Fruit fly (Drosophila melanogaster) whole organism, embryonic: Measurements from ENCODE around the gene CG15740.

ENCODE experiments used
- Atf6 ChIP-seq: fragments of 200-800 bp; sonication (Bioruptor generic); IDR thresholded peaks from 2 replicates; pipeline ENCODE4 v1.3.6; 2022; ENCODE audit warnings: missing biosample characterization, missing genetic modification characterization
- CG10274 ChIP-seq: fragments of 200-800 bp; sonication (Bioruptor generic); optimal IDR thresholded peaks from 3 replicates; lab custom pipeline; 2017; ENCODE audit warnings: missing biosample characterization, mild to moderate bottlenecking, missing genetic modification characterization
- CG11695 ChIP-seq: fragments of 200-800 bp; sonication (Bioruptor generic); IDR thresholded peaks from 3 replicates; pipeline ENCODE4 v1.3.6; 2022; ENCODE audit warnings: missing biosample characterization, missing genetic modification characterization
- CG11723 ChIP-seq: fragments of 200-800 bp; sonication (Bioruptor generic); optimal IDR thresholded peaks from 2 replicates; lab custom pipeline; 2017; ENCODE audit warnings: missing biosample characterization, mild to moderate bottlenecking, missing genetic modification characterization
- CG12104 ChIP-seq: fragments of 200-800 bp; sonication (Bioruptor generic); optimal IDR thresholded peaks from 3 replicates; lab custom pipeline; 2016; ENCODE audit warnings: missing biosample characterization, missing genetic modification characterization
- CG15073 ChIP-seq: fragments of 200-800 bp; sonication (Bioruptor generic); optimal IDR thresholded peaks from 2 replicates; lab custom pipeline; 2016; ENCODE audit warnings: missing biosample characterization, missing genetic modification characterization
- CG15514 ChIP-seq: fragments of 200-800 bp; sonication (Bioruptor generic); optimal IDR thresholded peaks from 3 replicates; lab custom pipeline; 2017; ENCODE audit warnings: missing biosample characterization, missing genetic modification characterization, mild to moderate bottlenecking, moderate library complexity, missing genetic modification reagents
- CG15696 ChIP-seq: fragments of 200-800 bp; sonication (Bioruptor generic); optimal IDR thresholded peaks from 2 replicates; lab custom pipeline; 2019; ENCODE audit warnings: missing biosample characterization, mild to moderate bottlenecking, missing genetic modification characterization, moderate library complexity
- CG2116 ChIP-seq: fragments of 200-800 bp; sonication (Bioruptor generic); optimal IDR thresholded peaks from 3 replicates; lab custom pipeline; 2018; ENCODE audit warnings: missing biosample characterization, mild to moderate bottlenecking, missing genetic modification characterization
- CG30020 ChIP-seq: fragments of 200-800 bp; optimal IDR thresholded peaks from 2 replicates; lab custom pipeline; 2019; ENCODE audit warnings: missing biosample characterization, mild to moderate bottlenecking, missing genetic modification characterization, moderate library complexity
- CG33557 ChIP-seq: fragments of 200-800 bp; sonication (Bioruptor generic); optimal IDR thresholded peaks from 2 replicates; lab custom pipeline; 2019; ENCODE audit warnings: missing biosample characterization, mild to moderate bottlenecking, missing genetic modification characterization, moderate library complexity
- CG3847 ChIP-seq: fragments of 200-800 bp; sonication (Bioruptor generic); IDR thresholded peaks from 2 replicates; pipeline ENCODE4 v1.3.6; 2022; ENCODE audit warnings: missing biosample characterization, missing genetic modification characterization
- CG4328 ChIP-seq: fragments of 200-800 bp; sonication (Bioruptor generic); optimal IDR thresholded peaks from 3 replicates; lab custom pipeline; 2017; ENCODE audit warnings: missing biosample characterization, missing genetic modification reagents, missing genetic modification characterization
- CG4617 ChIP-seq: fragments of 200-800 bp; sonication (Bioruptor generic); optimal IDR thresholded peaks from 3 replicates; lab custom pipeline; 2016; ENCODE audit warnings: missing biosample characterization, missing genetic modification characterization, borderline replicate concordance
- CG9797 ChIP-seq: fragments of 200-800 bp; sonication (Bioruptor generic); optimal IDR thresholded peaks from 3 replicates; lab custom pipeline; 2018; ENCODE audit warnings: missing biosample characterization, mild to moderate bottlenecking, missing genetic modification characterization
- CG9932 ChIP-seq: fragments of 200-800 bp; sonication (Bioruptor generic); IDR thresholded peaks from 2 replicates; pipeline ENCODE4 v1.3.6; 2022; ENCODE audit warnings: missing biosample characterization, missing genetic modification characterization
- CTCF ChIP-seq: fragments of 200-800 bp; sonication (Bioruptor generic); optimal IDR thresholded peaks from 2 replicates; lab custom pipeline; 2017; ENCODE audit warnings: missing biosample characterization, mild to moderate bottlenecking, missing genetic modification characterization, moderate library complexity
- CoRest ChIP-seq: fragments of 200-800 bp; sonication (Bioruptor generic); optimal IDR thresholded peaks from 3 replicates; lab custom pipeline; 2018; ENCODE audit warnings: missing biosample characterization, mild to moderate bottlenecking, missing genetic modification characterization, moderate library complexity
- Dad ChIP-seq: fragments of 200-800 bp; sonication (Bioruptor generic); optimal IDR thresholded peaks from 3 replicates; lab custom pipeline; 2016; ENCODE audit warnings: missing biosample characterization, missing genetic modification characterization
- Dll ChIP-seq: fragments of 200-800 bp; sonication (Bioruptor generic); IDR thresholded peaks from 4 replicates; pipeline ENCODE4 v1.3.6; 2022; ENCODE audit warnings: missing biosample characterization, missing genetic modification characterization; ENCODE audit not compliant: partially characterized antibody
- Dp ChIP-seq: fragments of 200-800 bp; sonication (Bioruptor generic); optimal IDR thresholded peaks from 2 replicates; lab custom pipeline; 2018; ENCODE audit warnings: missing biosample characterization, mild to moderate bottlenecking, missing genetic modification characterization, moderate library complexity
- E2f2 ChIP-seq: fragments of 200-800 bp; sonication (Bioruptor generic); IDR thresholded peaks from 2 replicates; pipeline ENCODE4 v1.3.6; 2022; ENCODE audit warnings: missing biosample characterization, missing genetic modification characterization
- Ets97D ChIP-seq: fragments of 200-800 bp; sonication (Bioruptor generic); optimal IDR thresholded peaks from 3 replicates; lab custom pipeline; 2016; ENCODE audit warnings: missing biosample characterization, missing genetic modification characterization
- Fer3 ChIP-seq: fragments of 200-800 bp; sonication (Bioruptor generic); optimal IDR thresholded peaks from 2 replicates; lab custom pipeline; 2018; ENCODE audit warnings: missing biosample characterization, mild to moderate bottlenecking, missing genetic modification characterization, moderate library complexity
- Lhr ChIP-seq: fragments of 200-800 bp; sonication (Bioruptor generic); optimal IDR thresholded peaks from 3 replicates; lab custom pipeline; 2017; ENCODE audit warnings: mild to moderate bottlenecking, missing biosample characterization, missing genetic modification reagents, missing genetic modification characterization
- Lim3 ChIP-seq: fragments of 200-800 bp; sonication (Bioruptor generic); IDR thresholded peaks from 2 replicates; pipeline ENCODE4 v1.3.6; 2022; ENCODE audit warnings: missing biosample characterization, missing genetic modification characterization
- Med ChIP-seq: fragments of 200-800 bp; sonication (Bioruptor generic); peaks from one replicate; lab custom pipeline; 2016; ENCODE audit warnings: missing biosample characterization, missing genetic modification characterization, mild to moderate bottlenecking, inconsistent platforms, moderate library complexity
- Sin3A ChIP-seq: fragments of >200 bp; optimal IDR thresholded peaks from 2 replicates; lab custom pipeline; 2018
- Sry-β ChIP-seq: fragments of 200-800 bp; sonication (Bioruptor generic); optimal IDR thresholded peaks from 2 replicates; lab custom pipeline; 2018; ENCODE audit warnings: missing biosample characterization, mild to moderate bottlenecking, missing genetic modification characterization, moderate library complexity
- Sry-δ ChIP-seq: fragments of 200-800 bp; sonication (Bioruptor generic); optimal IDR thresholded peaks from 2 replicates; lab custom pipeline; 2016; ENCODE audit warnings: missing biosample characterization, missing genetic modification characterization
- YL-1 ChIP-seq: fragments of 200-800 bp; sonication (Bioruptor generic); optimal IDR thresholded peaks from 3 replicates; lab custom pipeline; 2017; ENCODE audit warnings: missing biosample characterization, mild to moderate bottlenecking, missing genetic modification characterization
- ac ChIP-seq: fragments of 200-800 bp; sonication (Bioruptor generic); optimal IDR thresholded peaks from 3 replicates; lab custom pipeline; 2017; ENCODE audit warnings: missing biosample characterization, mild to moderate bottlenecking, missing genetic modification characterization
- ap ChIP-seq: fragments of 200-800 bp; sonication (Bioruptor generic); IDR thresholded peaks from 2 replicates; pipeline ENCODE4 v1.3.6; 2022; ENCODE audit warnings: missing biosample characterization, missing genetic modification characterization
- ase ChIP-seq: fragments of 200-800 bp; sonication (Bioruptor generic); IDR thresholded peaks from 3 replicates; pipeline ENCODE4 v1.3.6; 2022; ENCODE audit warnings: missing biosample characterization, missing genetic modification characterization
- az2 ChIP-seq: fragments of 200-800 bp; sonication (Bioruptor generic); optimal IDR thresholded peaks from 3 replicates; lab custom pipeline; 2016; ENCODE audit warnings: missing biosample characterization, missing genetic modification characterization
- bbx ChIP-seq: fragments of 200-800 bp; sonication (Bioruptor generic); IDR thresholded peaks from 2 replicates; pipeline ENCODE4 v1.3.6; 2022; ENCODE audit warnings: missing biosample characterization, missing genetic modification characterization; ENCODE audit not compliant: partially characterized antibody
- croc ChIP-seq: fragments of 200-800 bp; sonication (Bioruptor generic); conservative IDR thresholded peaks from 3 replicates; pipeline ENCODE4 v1.3.6; 2022; ENCODE audit warnings: missing biosample characterization, missing genetic modification characterization
- dpn ChIP-seq, 2 experiments: fragments of 200-800 bp; sonication (Bioruptor generic); optimal IDR thresholded peaks; 3 replicates each; lab custom pipeline; 2016; ENCODE audit warnings: missing biosample characterization in 2 of 2, missing genetic modification characterization in 2 of 2
- ewg ChIP-seq: fragments of 200-800 bp; sonication (Bioruptor generic); optimal IDR thresholded peaks from 3 replicates; lab custom pipeline; 2017; ENCODE audit warnings: mild to moderate bottlenecking, missing biosample characterization, missing genetic modification reagents, missing genetic modification characterization
- gcm2 ChIP-seq: fragments of 200-800 bp; sonication (Bioruptor generic); optimal IDR thresholded peaks from 2 replicates; lab custom pipeline; 2016; ENCODE audit warnings: missing biosample characterization, missing genetic modification characterization
- gro ChIP-seq: fragments of 200-800 bp; sonication (Bioruptor generic); optimal IDR thresholded peaks from 2 replicates; lab custom pipeline; 2016; ENCODE audit warnings: missing biosample characterization, missing genetic modification characterization
- hb ChIP-seq: fragments of 200-800 bp; sonication (Bioruptor generic); IDR thresholded peaks from 3 replicates; pipeline ENCODE4 v1.3.6; 2022; ENCODE audit warnings: missing biosample characterization, missing genetic modification characterization; ENCODE audit not compliant: partially characterized antibody
- hbn ChIP-seq: fragments of 200-800 bp; sonication (Bioruptor generic); IDR thresholded peaks from 2 replicates; pipeline ENCODE4 v1.3.6; 2022; ENCODE audit warnings: missing biosample characterization, missing genetic modification characterization; ENCODE audit not compliant: partially characterized antibody
- hth ChIP-seq: fragments of >200 bp; optimal IDR thresholded peaks from 2 replicates; lab custom pipeline; 2017; ENCODE audit warnings: inconsistent platforms
- kay ChIP-seq: fragments of 200-800 bp; sonication (Bioruptor generic); optimal IDR thresholded peaks from 2 replicates; lab custom pipeline; 2016; ENCODE audit warnings: missing biosample characterization, missing genetic modification characterization
- lilli ChIP-seq: fragments of 200-800 bp; sonication (Bioruptor generic); optimal IDR thresholded peaks from 3 replicates; lab custom pipeline; 2016; ENCODE audit warnings: missing biosample characterization, missing genetic modification characterization
- luna ChIP-seq: fragments of 200-800 bp; sonication (Bioruptor generic); optimal IDR thresholded peaks from 2 replicates; lab custom pipeline; 2016; ENCODE audit warnings: missing biosample characterization, missing genetic modification characterization
- maf-S ChIP-seq: fragments of 200-800 bp; sonication (Bioruptor generic); optimal IDR thresholded peaks from 2 replicates; lab custom pipeline; 2016; ENCODE audit warnings: missing biosample characterization, missing genetic modification characterization
- phol ChIP-seq: fragments of 200-800 bp; sonication (Bioruptor generic); optimal IDR thresholded peaks from 3 replicates; lab custom pipeline; 2018; ENCODE audit warnings: missing biosample characterization, mild to moderate bottlenecking, missing genetic modification characterization, moderate library complexity
- salm ChIP-seq: fragments of 200-800 bp; sonication (Bioruptor generic); optimal IDR thresholded peaks from 2 replicates; lab custom pipeline; 2018; ENCODE audit warnings: missing biosample characterization, mild to moderate bottlenecking, missing genetic modification characterization
- sens ChIP-seq: fragments of 200-800 bp; sonication (Bioruptor generic); peaks from one replicate; lab custom pipeline; 2016; ENCODE audit warnings: missing biosample characterization, missing genetic modification characterization
- tll ChIP-seq, 2 experiments: fragments of 200-800 bp in 1 of 2; fragments of >200 bp in 1 of 2; sonication (Bioruptor generic) in 1 of 2; optimal IDR thresholded peaks; 2 replicates each; lab custom pipeline; 2017 to 2019; ENCODE audit warnings: missing biosample characterization in 2 of 2, missing genetic modification characterization in 2 of 2, mild to moderate bottlenecking in 1 of 2, moderate library complexity in 1 of 2
- unc-4 ChIP-seq: fragments of 200-800 bp; sonication (Bioruptor generic); IDR thresholded peaks from 2 replicates; pipeline ENCODE4 v1.3.6; 2022; ENCODE audit warnings: missing biosample characterization, missing genetic modification characterization; ENCODE audit not compliant: partially characterized antibody

The CG15740 gene

DNA sequence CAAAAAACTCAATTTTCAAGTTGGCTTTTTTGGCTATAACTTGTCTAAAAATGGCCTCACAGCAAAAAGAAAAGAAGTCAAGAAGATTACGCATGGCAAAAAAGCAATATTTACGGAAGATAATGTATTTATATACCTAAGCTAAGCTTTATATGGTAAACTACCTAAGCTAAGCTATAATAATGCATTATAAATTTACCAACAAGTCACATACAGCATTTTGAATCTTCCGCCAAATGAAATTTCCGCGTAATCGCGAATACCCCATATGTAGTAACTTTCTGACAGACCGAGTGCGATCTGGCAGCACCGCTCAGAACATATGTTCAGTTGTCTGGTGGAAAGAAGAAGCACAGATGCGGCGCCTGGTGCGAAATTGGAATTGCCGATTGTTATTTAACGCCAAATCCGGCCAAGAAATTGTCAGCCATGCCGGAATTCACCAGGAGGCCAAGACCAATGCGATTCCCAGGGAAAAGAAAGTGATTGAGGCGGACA is 45.8 kb upstream of the CG15740 start, which contains the start of gene sicily (continued):
- TF ChIP-seq bbx (GFP tag; lab: Robert Waterston, UW) (peak; percentile 42), unc-4 (peak; percentile 38; the same call in 1 of the 2 replicates), CG2116 (peak; percentile 46), CG15696 (tag; lab: Kevin White, UChicago) (no peak), hbn (GFP tag; lab: Robert Waterston, UW) (0 out of 2 replicates have a peak, but pooled peaks have one; percentile 18), hth (lab: Kevin White, UChicago) (no peak), ac (GFP tag; lab: Kevin White, UChicago) (no peak), salm (tag; lab: Kevin White, UChicago) (no peak), CoRest (tag; lab: Kevin White, UChicago) (peak; percentile 4), YL-1 (peak; percentile 12), Ets97D (GFP tag; lab: Kevin White, UChicago) (peak; percentile 46), Sry-β (peak; percentile 29), Fer3 (tag; lab: Kevin White, UChicago) (no peak), CG15514 (GFP tag; lab: Kevin White, UChicago) (peak; percentile 62), phol (peak; percentile 19), CG3847 (GFP tag; lab: Robert Waterston, UW) (peak; percentile 35; the same call in 1 of the 2 replicates), CG12104 (no peak), Dp (peak; percentile 85), CG9797 (GFP tag; lab: Kevin White, UChicago) (peak; percentile 25), Sry-δ (peak; percentile 42), CTCF (GFP tag; lab: Kevin White, UChicago) (no peak), CG30020 (tag; lab: Kevin White, UChicago) (peak; percentile 26), CG33557 (GFP tag; lab: Kevin White, UChicago) (no peak), CG4617 (GFP tag; lab: Kevin White, UChicago) (no peak), E2f2 (peak; percentile 92), CG9932 (GFP tag; lab: Robert Waterston, UW) (0 out of 2 replicates have a peak, but pooled peaks have one; percentile 23), Lhr (GFP tag; lab: Kevin White, UChicago) (no peak), CG10274 (GFP tag; lab: Kevin White, UChicago) (no peak), sens (GFP tag; lab: Kevin White, UChicago) (peak; percentile 65), Dll (GFP tag; lab: Robert Waterston, UW) (0 out of 4 replicates have a peak, but pooled peaks have one; percentile 23), ap (GFP tag; lab: Robert Waterston, UW) (no peak), Med (peak; percentile 80), Sin3A (lab: Kevin White, UChicago) (peak; percentile 5)

- TF ChIP-seq Lim3 (no peak), CG15073 (no peak), CG11695 (GFP tag; lab: Robert Waterston, UW) (no peak), hb (GFP tag; lab: Robert Waterston, UW) (0 out of 3 replicates have a peak, but pooled peaks have one; percentile 60), CG11723 (no peak), croc (GFP tag; lab: Robert Waterston, UW) (no peak), Dad (GFP tag; lab: Kevin White, UChicago) (no peak), gro (peak; percentile 40), CG4328 (GFP tag; lab: Kevin White, UChicago) (no peak), lilli (peak; percentile 8), kay (no peak), az2 (no peak), luna (GFP tag; lab: Kevin White, UChicago) (no peak), maf-S (GFP tag; lab: Kevin White, UChicago) (no peak), gcm2 (GFP tag; lab: Kevin White, UChicago) (no peak), tll (GFP tag; optimal IDR thresholded peaks at IDR 0.05; lab: Kevin White, UChicago) (no peak), Atf6 (no peak), ase (no peak), dpn (GFP tag; optimal IDR thresholded peaks at IDR 0.05; lab: Kevin White, UChicago) (peak in 1 of 2 experiments; percentile 9), ewg (GFP tag; lab: Kevin White, UChicago) (no peak)
Measured at dm6 chrX:11888142-11888541, 42.2 kb upstream of the CG15740 start, which contains the start of gene CG1840. CG1840 (plus strand) TSS chrX:11888352.
